Worm (Caenorhabditis elegans): ENCODE results near the gene ska-3.

DNA sequence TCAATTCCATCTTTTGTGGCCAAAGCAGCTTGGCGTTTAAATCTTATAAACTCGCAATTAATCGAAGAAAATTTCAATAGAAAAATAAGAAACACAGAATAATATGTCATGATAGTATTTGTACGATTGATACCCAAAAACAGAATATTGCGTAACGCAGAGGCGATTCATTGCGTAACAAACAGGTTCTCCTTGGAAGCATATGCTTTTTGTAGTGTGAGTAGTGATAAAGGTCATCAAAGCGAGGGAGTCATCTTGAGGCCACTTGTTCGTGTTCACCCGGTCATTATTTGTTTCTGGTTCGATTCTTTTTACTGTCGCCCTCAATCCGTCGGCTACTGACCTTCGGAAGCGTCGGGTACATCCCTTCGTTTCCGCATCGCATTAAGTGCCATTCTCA is 17.8 kb downstream of the ska-3 start, which contains the start of gene F54E7.6:
- TF ChIP-seq nhr-77 (tag; optimal IDR thresholded peaks at IDR 0.05) = no peak
- TF ChIP-seq ama-1 (optimal IDR thresholded peaks at IDR 0.05) = no peak
- no peak for TF ChIP-seq elt-1 (tag; optimal IDR thresholded peaks at IDR 0.05)
- TF ChIP-seq snpc-4 (tag; optimal IDR thresholded peaks at IDR 0.05) = no peak

Data from whole organism, L2 larva.